Fruit fly (Drosophila melanogaster) whole organism, adult: ENCODE measurements around the gene scpr-B.

Experiments used
- CG11617 ChIP-seq: fragments of 200-800 bp; sonication (Bioruptor generic); optimal IDR thresholded peaks from 2 replicates; lab custom pipeline; 2017; ENCODE audit warnings: mild to moderate bottlenecking, missing biosample characterization, missing genetic modification reagents, missing genetic modification characterization
- CG12768 ChIP-seq: fragments of 200-800 bp; sonication (Bioruptor generic); optimal IDR thresholded peaks from 2 replicates; lab custom pipeline; 2017; ENCODE audit warnings: missing biosample characterization, missing genetic modification characterization, mild to moderate bottlenecking, moderate library complexity, missing genetic modification reagents
- CG14711 ChIP-seq: fragments of 200-800 bp; sonication (Bioruptor generic); optimal IDR thresholded peaks from 2 replicates; lab custom pipeline; 2018; ENCODE audit warnings: missing biosample characterization, mild to moderate bottlenecking, missing genetic modification characterization, moderate library complexity
- CG1620 ChIP-seq: fragments of 200-800 bp; sonication (Bioruptor generic); optimal IDR thresholded peaks from 2 replicates; lab custom pipeline; 2016; ENCODE audit warnings: missing biosample characterization, missing genetic modification characterization
- CG33017 ChIP-seq: fragments of 200-800 bp; sonication (Bioruptor generic); optimal IDR thresholded peaks from 2 replicates; lab custom pipeline; 2018; ENCODE audit warnings: missing biosample characterization, mild to moderate bottlenecking, missing genetic modification characterization, moderate library complexity
- CG5204 ChIP-seq: fragments of 200-800 bp; sonication (Bioruptor generic); optimal IDR thresholded peaks from 2 replicates; lab custom pipeline; 2016; ENCODE audit warnings: missing biosample characterization, missing genetic modification characterization
- CG7045 ChIP-seq: fragments of 200-800 bp; sonication (Bioruptor generic); optimal IDR thresholded peaks from 2 replicates; lab custom pipeline; 2017; ENCODE audit warnings: missing biosample characterization, mild to moderate bottlenecking, missing genetic modification characterization
- CG7101 ChIP-seq: fragments of 200-800 bp; sonication (Bioruptor generic); optimal IDR thresholded peaks from 2 replicates; lab custom pipeline; 2018; ENCODE audit warnings: missing biosample characterization, mild to moderate bottlenecking, missing genetic modification characterization, moderate library complexity
- Clk ChIP-seq: fragments of 200-800 bp; sonication (Bioruptor generic); optimal IDR thresholded peaks from 2 replicates; lab custom pipeline; 2017; ENCODE audit warnings: missing biosample characterization, missing genetic modification characterization
- Crg-1 ChIP-seq: fragments of 200-800 bp; sonication (Bioruptor generic); optimal IDR thresholded peaks from 2 replicates; lab custom pipeline; 2016; ENCODE audit warnings: missing biosample characterization, missing genetic modification characterization
- Hr96 ChIP-seq: fragments of 200-800 bp; sonication (Bioruptor generic); optimal IDR thresholded peaks from 2 replicates; lab custom pipeline; 2016; ENCODE audit warnings: missing biosample characterization, missing genetic modification characterization
- Mnt ChIP-seq: fragments of 200-800 bp; sonication (Bioruptor generic); optimal IDR thresholded peaks from 2 replicates; lab custom pipeline; 2016; ENCODE audit warnings: missing biosample characterization, mild to moderate bottlenecking, missing genetic modification characterization
- bab1 ChIP-seq: fragments of 200-800 bp; sonication (Bioruptor generic); optimal IDR thresholded peaks from 3 replicates; lab custom pipeline; 2019; ENCODE audit warnings: missing biosample characterization, mild to moderate bottlenecking, missing genetic modification characterization, moderate library complexity
- cic ChIP-seq: fragments of 200-800 bp; sonication (Bioruptor generic); optimal IDR thresholded peaks from 2 replicates; lab custom pipeline; 2017; ENCODE audit warnings: missing biosample characterization, mild to moderate bottlenecking, missing genetic modification characterization, moderate library complexity
- cnc ChIP-seq, 2 experiments: fragments of >200 bp; optimal IDR thresholded peaks; 2 replicates each; lab custom pipeline; 2017
- kay ChIP-seq: fragments of 200-800 bp; sonication (Bioruptor generic); peaks from one replicate; lab custom pipeline; 2016; ENCODE audit warnings: missing biosample characterization, missing genetic modification characterization, borderline replicate concordance
- ovo ChIP-seq: fragments of 200-800 bp; sonication (Bioruptor generic); optimal IDR thresholded peaks from 2 replicates; lab custom pipeline; 2016; ENCODE audit warnings: missing biosample characterization, missing genetic modification characterization
- pad ChIP-seq: fragments of 200-800 bp; sonication (Bioruptor generic); optimal IDR thresholded peaks from 3 replicates; lab custom pipeline; 2017; ENCODE audit warnings: missing biosample characterization, missing genetic modification characterization, mild to moderate bottlenecking, moderate library complexity, missing genetic modification reagents
- tj ChIP-seq: fragments of 200-800 bp; sonication (Bioruptor generic); optimal IDR thresholded peaks from 3 replicates; lab custom pipeline; 2017; ENCODE audit warnings: missing biosample characterization, mild to moderate bottlenecking, missing genetic modification characterization, moderate library complexity
- toe ChIP-seq: fragments of 200-800 bp; sonication (Bioruptor generic); optimal IDR thresholded peaks from 2 replicates; lab custom pipeline; 2016; ENCODE audit warnings: missing biosample characterization, missing genetic modification characterization

scpr-B gene

dm6 chr3R:11208766-11209331 lies 31.9 kb downstream of the scpr-B start:
- TF ChIP-seq CG11617 (GFP tag; lab: Kevin White, UChicago) (no peak), Clk (no peak), tj (GFP tag; lab: Kevin White, UChicago) (no peak), CG7101 (no peak), bab1 (GFP tag; lab: Kevin White, UChicago) (peak; percentile 48), kay (GFP tag; lab: Kevin White, UChicago) (no peak), cic (peak; percentile 44), CG33017 (tag; lab: Kevin White, UChicago) (no peak), cnc (optimal IDR thresholded peaks at IDR 0.05; lab: Kevin White, UChicago) (no peak), Mnt (peak; percentile 18), CG12768 (GFP tag; lab: Kevin White, UChicago) (no peak)

dm6 chr3R:11200885-11201421 lies 39.8 kb downstream of the scpr-B start:
- TF ChIP-seq CG12768 (GFP tag; lab: Kevin White, UChicago) (no peak), CG14711 (tag; lab: Kevin White, UChicago) (no peak), CG7101 (peak; percentile 50), CG11617 (GFP tag; lab: Kevin White, UChicago) (peak; percentile 42), pad (GFP tag; lab: Kevin White, UChicago) (no peak), CG7045 (GFP tag; lab: Kevin White, UChicago) (no peak), Mnt (no peak), CG33017 (tag; lab: Kevin White, UChicago) (peak; percentile 46)

DNA sequence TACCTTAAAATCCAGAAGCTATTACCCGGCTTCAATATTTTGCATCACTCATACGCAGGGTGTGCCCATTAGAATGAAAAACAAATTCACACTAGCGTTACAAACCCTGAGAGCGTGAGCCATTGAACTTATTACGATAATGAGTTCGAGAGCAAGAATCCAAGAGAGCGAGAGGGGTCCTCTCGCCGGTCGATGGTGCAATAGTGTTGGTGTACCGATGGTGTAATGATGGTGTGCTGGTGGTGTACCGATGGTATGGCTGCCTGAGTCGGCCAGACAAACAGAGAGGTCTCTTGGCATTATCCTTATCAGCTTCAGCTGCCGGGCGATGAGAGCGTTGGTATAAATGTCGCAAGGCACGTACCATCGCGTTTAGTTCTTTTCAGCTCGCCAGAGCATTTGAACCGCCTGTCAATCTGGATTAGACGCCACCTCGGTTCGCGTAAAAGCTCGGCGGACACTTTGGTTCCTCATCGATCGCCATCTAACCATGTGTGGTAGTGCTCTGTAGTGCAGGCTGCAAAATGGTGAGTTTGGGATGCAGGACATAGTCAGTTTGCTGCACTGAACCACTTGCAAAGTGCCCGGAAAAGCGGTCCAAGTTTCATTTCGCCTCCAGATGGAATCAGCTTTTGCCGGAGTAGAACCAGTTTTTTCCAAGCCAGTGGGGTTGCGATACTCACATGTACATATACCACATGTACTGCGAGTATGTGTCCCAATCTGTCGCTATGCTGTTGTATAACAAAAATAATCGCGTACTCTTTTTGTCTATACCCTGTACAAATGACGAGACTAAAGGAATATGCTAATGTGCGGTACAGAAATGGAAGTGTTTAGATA lies 40.5 kb downstream of the scpr-B start:
- TF ChIP-seq CG7045 (GFP tag; lab: Kevin White, UChicago) (peak; percentile 2), CG7101 (no peak), CG5204 (no peak), CG12768 (GFP tag; lab: Kevin White, UChicago) (no peak), kay (GFP tag; lab: Kevin White, UChicago) (peak; percentile 92), Mnt (peak; percentile 27), Crg-1 (GFP tag; lab: Kevin White, UChicago) (no peak), toe (no peak), pad (GFP tag; lab: Kevin White, UChicago) (no peak), Clk (no peak), Hr96 (GFP tag; lab: Kevin White, UChicago) (no peak), cic (peak; percentile 30), CG14711 (tag; lab: Kevin White, UChicago) (peak; percentile 56)

dm6 chr3R:11199227-11199835 lies 41.5 kb downstream of the scpr-B start:
- no peak for TF ChIP-seq Crg-1 (GFP tag; lab: Kevin White, UChicago)
- TF ChIP-seq cic, result peak; percentile 77
- TF ChIP-seq CG33017 (tag; lab: Kevin White, UChicago), result peak; percentile 23
- peak; percentile 66 for TF ChIP-seq kay (GFP tag; lab: Kevin White, UChicago)
- TF ChIP-seq CG7045 (GFP tag; lab: Kevin White, UChicago), result peak; percentile 0

DNA sequence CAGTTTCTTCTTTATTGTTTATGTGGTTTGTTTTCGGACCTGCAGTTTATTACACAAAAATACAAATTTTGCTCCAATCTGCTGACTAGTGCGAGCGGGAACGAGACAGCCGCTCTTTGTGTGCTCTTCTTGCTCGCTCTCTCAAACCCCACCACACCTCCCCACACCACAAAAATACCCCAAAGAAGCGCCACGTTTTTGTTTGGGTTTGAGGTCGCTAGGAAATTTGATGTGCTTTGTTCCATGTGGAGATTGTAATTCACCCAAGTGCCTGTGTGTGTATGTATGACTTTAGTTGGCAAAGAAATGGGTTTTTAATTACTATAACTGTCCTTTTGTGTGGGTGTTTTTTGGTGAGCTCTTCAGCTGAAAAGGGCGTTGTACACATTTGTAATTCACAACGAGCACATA lies 42.7 kb downstream of the scpr-B start:
- TF ChIP-seq CG11617 (GFP tag; lab: Kevin White, UChicago), result no peak
- peak; percentile 9 for TF ChIP-seq CG7045 (GFP tag; lab: Kevin White, UChicago)
- TF ChIP-seq CG12768 (GFP tag; lab: Kevin White, UChicago), result no peak
- no peak for TF ChIP-seq CG7101
- peak; percentile 55 for TF ChIP-seq bab1 (GFP tag; lab: Kevin White, UChicago)
- TF ChIP-seq cnc (optimal IDR thresholded peaks at IDR 0.05; lab: Kevin White, UChicago), result no peak
- TF ChIP-seq Mnt, result peak; percentile 95
- TF ChIP-seq CG5204, result no peak
- no peak for TF ChIP-seq toe
- peak; percentile 68 for TF ChIP-seq kay (GFP tag; lab: Kevin White, UChicago)
- TF ChIP-seq Crg-1 (GFP tag; lab: Kevin White, UChicago), result no peak
- no peak for TF ChIP-seq ovo (GFP tag; lab: Kevin White, UChicago)
- TF ChIP-seq pad (GFP tag; lab: Kevin White, UChicago), result peak; percentile 50
- no peak for TF ChIP-seq CG1620 (GFP tag; lab: Kevin White, UChicago)
- TF ChIP-seq CG33017 (tag; lab: Kevin White, UChicago), result no peak
- TF ChIP-seq Hr96 (GFP tag; lab: Kevin White, UChicago), result no peak
- peak; percentile 92 for TF ChIP-seq cic
- TF ChIP-seq CG14711 (tag; lab: Kevin White, UChicago), result no peak
- TF ChIP-seq tj (GFP tag; lab: Kevin White, UChicago), result peak; percentile 81
- no peak for TF ChIP-seq Clk

DNA sequence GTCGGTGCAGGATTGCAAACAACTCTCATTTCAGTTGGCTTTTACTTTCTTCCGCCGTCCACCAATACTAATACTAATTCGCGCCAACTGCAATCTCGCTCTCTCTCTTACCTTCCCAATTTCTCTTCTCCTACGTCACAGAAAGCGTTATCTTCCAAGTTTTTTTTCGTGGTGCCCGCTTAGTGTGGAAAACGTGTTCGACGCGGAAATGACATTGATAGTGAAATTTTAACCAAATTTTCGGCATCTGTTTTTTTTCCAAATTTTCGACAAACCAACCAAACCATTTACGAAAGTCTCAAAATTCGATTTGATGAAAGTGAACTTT lies 43.4 kb downstream of the scpr-B start, which contains the start of gene cu:
cu (plus strand) TSS at position 204 of the 328 bp plus-strand sequence.
- TF ChIP-seq Mnt, result peak; percentile 83
- TF ChIP-seq Crg-1 (GFP tag; lab: Kevin White, UChicago), result no peak
- TF ChIP-seq CG1620 (GFP tag; lab: Kevin White, UChicago), result no peak
